Worm (Caenorhabditis elegans): ENCODE data around the gene nspg-14.

The nspg-14 gene

ce11 chrX:5252798-5253197 lies at the start of gene nspg-14:
TSS of gene nspg-14 (plus strand) at chrX:5253047.
- TF ChIP-seq dve-1 (tag; optimal IDR thresholded peaks at IDR 0.05; ENCODE audit: insufficient read depth) (peak; percentile 33), tra-1 (GFP tag; IDR thresholded peaks at IDR 0.05) (0 out of 2 replicates have a peak, but pooled peaks have one; percentile 12), lin-1 (GFP tag; IDR thresholded peaks at IDR 0.05) (peak; percentile 69; the same call in 1 of the 2 replicates), dmd-8 (GFP tag; IDR thresholded peaks at IDR 0.05) (no peak), pqm-1 (tag; optimal IDR thresholded peaks at IDR 0.05) (peak; percentile 83), mdl-1 (tag; optimal IDR thresholded peaks at IDR 0.05) (peak in 1 of 2 experiments; percentile 21), nhr-28 (tag; optimal IDR thresholded peaks at IDR 0.05) (peak; percentile 73), spr-1 (tag; optimal IDR thresholded peaks at IDR 0.05) (peak; percentile 31), mxl-3 (GFP tag; optimal IDR thresholded peaks at IDR 0.05) (peak; percentile 36), hlh-30 (tag; optimal IDR thresholded peaks at IDR 0.05; ENCODE audit: insufficient read depth) (peak; percentile 2), mdt-29 (GFP tag; IDR thresholded peaks at IDR 0.05) (no peak), daf-16 (GFP tag; optimal IDR thresholded peaks at IDR 0.05) (no peak), daf-16 (tag; optimal IDR thresholded peaks at IDR 0.05) (peak; percentile 69), zag-1 (tag; optimal IDR thresholded peaks at IDR 0.05) (no peak), mes-2 (tag; optimal IDR thresholded peaks at IDR 0.05; ENCODE audit: poor library complexity, severe bottlenecking) (peak; percentile 41), ceh-20 (GFP tag; IDR thresholded peaks at IDR 0.05) (no peak), hif-1 (tag; optimal IDR thresholded peaks at IDR 0.05) (no peak), hlh-11 (tag; optimal IDR thresholded peaks at IDR 0.05) (peak; percentile 75), dmd-6 (GFP tag; IDR thresholded peaks at IDR 0.05) (peak; percentile 74), zip-2 (tag; optimal IDR thresholded peaks at IDR 0.05) (no peak), php-3 (GFP tag; IDR thresholded peaks at IDR 0.05) (peak; percentile 69), jun-1 (tag; optimal IDR thresholded peaks at IDR 0.05) (no peak), mep-1 (tag; optimal IDR thresholded peaks at IDR 0.05) (peak; percentile 20)

- TF ChIP-seq nhr-41 (GFP tag; IDR thresholded peaks at IDR 0.05) (no peak), tra-1 (GFP tag; IDR thresholded peaks at IDR 0.05) (no peak), nhr-6 (tag; optimal IDR thresholded peaks at IDR 0.05) (no peak), hif-1 (tag; optimal IDR thresholded peaks at IDR 0.05) (peak in 1 of 2 experiments; percentile 82), madf-9 (GFP tag; conservative IDR thresholded peaks at IDR 0.05) (no peak), dmd-6 (GFP tag; IDR thresholded peaks at IDR 0.05) (no peak; the same call in 1 of the 2 replicates), pqm-1 (tag; optimal IDR thresholded peaks at IDR 0.05) (no peak), daf-8 (GFP tag; IDR thresholded peaks at IDR 0.05) (no peak), nhr-48 (tag; optimal IDR thresholded peaks at IDR 0.05) (no peak), ceh-28 (tag; optimal IDR thresholded peaks at IDR 0.05) (no peak), ceh-82 (tag; optimal IDR thresholded peaks at IDR 0.05) (no peak), set-16 (GFP tag; IDR thresholded peaks at IDR 0.05) (0 out of 2 replicates have a peak, but pooled peaks have one; percentile 15), dmd-9 (GFP tag; IDR thresholded peaks at IDR 0.05) (no peak), F37D6.2 (tag; optimal IDR thresholded peaks at IDR 0.05) (no peak), duxl-1 (tag; optimal IDR thresholded peaks at IDR 0.05; ENCODE audit: poor library complexity) (no peak), fos-1 (tag; optimal IDR thresholded peaks at IDR 0.05) (no peak), nhr-28 (tag; optimal IDR thresholded peaks at IDR 0.05) (peak; percentile 20), mes-2 (tag; optimal IDR thresholded peaks at IDR 0.05; ENCODE audit: poor library complexity, severe bottlenecking) (peak; percentile 79), daf-12 (tag; optimal IDR thresholded peaks at IDR 0.05) (no peak), lin-1 (GFP tag; IDR thresholded peaks at IDR 0.05) (no peak), lin-15B (tag; optimal IDR thresholded peaks at IDR 0.05) (no peak), nhr-11 (tag; optimal IDR thresholded peaks at IDR 0.05) (no peak), F26F4.8 (GFP tag; conservative IDR thresholded peaks at IDR 0.05) (no peak), ces-1 (GFP tag; optimal IDR thresholded peaks at IDR 0.05) (no peak), tag-97 (GFP tag; IDR thresholded peaks at IDR 0.05) (no peak), php-3 (GFP tag; IDR thresholded peaks at IDR 0.05) (no peak), hlh-11 (tag; optimal IDR thresholded peaks at IDR 0.05) (peak; percentile 21), ama-1 (optimal IDR thresholded peaks at IDR 0.05) (no peak), nhr-10 (tag; optimal IDR thresholded peaks at IDR 0.05) (no peak), hmg-1.1 (GFP tag; IDR thresholded peaks at IDR 0.05) (peak; percentile 28; the same call in 1 of the 2 replicates), zag-1 (tag; optimal IDR thresholded peaks at IDR 0.05) (no peak), Y75B8A.6 (GFP tag; IDR thresholded peaks at IDR 0.05) (no peak), madf-5 (GFP tag; IDR thresholded peaks at IDR 0.05) (no peak), ZK337.2 (GFP tag; IDR thresholded peaks at IDR 0.05) (no peak), egl-43 (GFP tag; IDR thresholded peaks at IDR 0.05) (no peak), aha-1 (tag) (peak; percentile 15), aly-2 (tag; optimal IDR thresholded peaks at IDR 0.05) (no peak)
Observed at ce11 chrX:5205561-5205960, 47.3 kb upstream of the nspg-14 start, which contains the start of gene H28G03.2. TSS of gene H28G03.2 (plus strand) at chrX:5205760.
